Worm (Caenorhabditis elegans) whole organism, L4/young adult: Measurements from ENCODE around the gene D2096.13.

Source experiments
- dao-5 ChIP-seq: sonication (generic microtip); optimal IDR thresholded peaks from 2 replicates; lab custom pipeline; 2016; ENCODE audit warnings: missing genotype, missing genetic modification characterization, moderate library complexity, missing compliant biosample characterization
- him-1 ChIP-seq: sonication (generic microtip); optimal IDR thresholded peaks from 2 replicates; lab custom pipeline; 2016; ENCODE audit warnings: missing genotype, missing genetic modification reagents, missing genetic modification characterization, missing compliant biosample characterization

ce11 chrIV:8355592-8355991 lies 2.8 kb downstream of the D2096.13 start, which contains the start of the genes F17E9.2 and col-116:
- TF ChIP-seq dao-5 (tag; lab: Kevin White, UChicago) (no peak), him-1 (tag; lab: Kevin White, UChicago) (no peak)
